Fruit fly (Drosophila melanogaster) whole organism, prepupa: Measurements from ENCODE around the gene CG3386.

Source experiments
- Blimp-1 ChIP-seq: fragments of 200-800 bp; sonication (Bioruptor generic); optimal IDR thresholded peaks from 3 replicates; lab custom pipeline; 2017; ENCODE audit warnings: missing biosample characterization, missing genetic modification characterization, mild to moderate bottlenecking, moderate library complexity, missing genetic modification reagents
- CG10631 ChIP-seq: fragments of 200-800 bp; sonication (Bioruptor generic); optimal IDR thresholded peaks from 2 replicates; lab custom pipeline; 2016; ENCODE audit warnings: missing biosample characterization, missing genetic modification characterization
- CG10669 ChIP-seq: fragments of 200-800 bp; sonication (Bioruptor generic); optimal IDR thresholded peaks from 3 replicates; lab custom pipeline; 2018; ENCODE audit warnings: missing biosample characterization, mild to moderate bottlenecking, missing genetic modification characterization, moderate library complexity
- CG11762 ChIP-seq: fragments of 200-800 bp; sonication (Bioruptor generic); optimal IDR thresholded peaks from 3 replicates; lab custom pipeline; 2016; ENCODE audit warnings: missing biosample characterization, missing genetic modification characterization; ENCODE audit not compliant: insufficient read depth
- CG11902 ChIP-seq: fragments of 200-800 bp; sonication (Bioruptor generic); optimal IDR thresholded peaks from 3 replicates; lab custom pipeline; 2016; ENCODE audit warnings: missing biosample characterization, missing genetic modification characterization
- CG1621 ChIP-seq: fragments of 200-800 bp; sonication (Bioruptor generic); optimal IDR thresholded peaks from 3 replicates; lab custom pipeline; 2018; ENCODE audit warnings: missing biosample characterization, mild to moderate bottlenecking, missing genetic modification characterization
- CG16779 ChIP-seq: fragments of 200-800 bp; sonication (Bioruptor generic); optimal IDR thresholded peaks from 3 replicates; lab custom pipeline; 2017; ENCODE audit warnings: missing biosample characterization, mild to moderate bottlenecking, missing genetic modification characterization
- CG3032 ChIP-seq: fragments of 200-800 bp; optimal IDR thresholded peaks from 2 replicates; lab custom pipeline; 2019; ENCODE audit warnings: missing biosample characterization, mild to moderate bottlenecking, missing genetic modification characterization, moderate library complexity
- CG31627 ChIP-seq: fragments of 200-800 bp; sonication (Bioruptor generic); optimal IDR thresholded peaks from 3 replicates; lab custom pipeline; 2016; ENCODE audit warnings: missing biosample characterization, missing genetic modification characterization
- CG32006 ChIP-seq: fragments of 200-800 bp; sonication (Bioruptor generic); optimal IDR thresholded peaks from 3 replicates; lab custom pipeline; 2017; ENCODE audit warnings: missing biosample characterization, mild to moderate bottlenecking, missing genetic modification characterization
- CG34406 ChIP-seq: fragments of 200-800 bp; sonication (Bioruptor generic); optimal IDR thresholded peaks from 3 replicates; lab custom pipeline; 2016; ENCODE audit warnings: missing biosample characterization, missing genetic modification characterization
- CG3919 ChIP-seq: fragments of 200-800 bp; sonication (Bioruptor generic); optimal IDR thresholded peaks from 3 replicates; lab custom pipeline; 2016; ENCODE audit warnings: missing biosample characterization, missing genetic modification characterization
- CG4318 ChIP-seq: fragments of 200-800 bp; sonication (Bioruptor generic); optimal IDR thresholded peaks from 3 replicates; lab custom pipeline; 2017; ENCODE audit warnings: missing biosample characterization, mild to moderate bottlenecking, missing genetic modification characterization
- CG6276 ChIP-seq: fragments of 200-800 bp; sonication (Bioruptor generic); optimal IDR thresholded peaks from 2 replicates; lab custom pipeline; 2017; ENCODE audit warnings: missing biosample characterization, mild to moderate bottlenecking, missing genetic modification characterization
- CG6792 ChIP-seq: fragments of 200-800 bp; sonication (Bioruptor generic); optimal IDR thresholded peaks from 3 replicates; lab custom pipeline; 2016; ENCODE audit warnings: missing biosample characterization, missing genetic modification characterization
- CG6808 ChIP-seq: fragments of 200-800 bp; sonication (Bioruptor generic); optimal IDR thresholded peaks from 3 replicates; lab custom pipeline; 2017; ENCODE audit warnings: missing biosample characterization, missing genetic modification characterization, mild to moderate bottlenecking, moderate library complexity, missing genetic modification reagents
- CG6854 ChIP-seq: fragments of 200-800 bp; sonication (Bioruptor generic); optimal IDR thresholded peaks from 2 replicates; lab custom pipeline; 2017; ENCODE audit warnings: missing biosample characterization, mild to moderate bottlenecking, missing genetic modification characterization
- CG8119 ChIP-seq: fragments of 200-800 bp; sonication (Bioruptor generic); IDR thresholded peaks from 3 replicates; pipeline ENCODE4 v1.3.6; 2022; ENCODE audit warnings: missing biosample characterization, missing genetic modification characterization
- CG8319 ChIP-seq: fragments of 200-800 bp; sonication (Bioruptor generic); optimal IDR thresholded peaks from 3 replicates; lab custom pipeline; 2016; ENCODE audit warnings: missing biosample characterization, missing genetic modification characterization
- CG8632 ChIP-seq: fragments of 200-800 bp; sonication (Bioruptor generic); optimal IDR thresholded peaks from 3 replicates; lab custom pipeline; 2016; ENCODE audit warnings: missing biosample characterization, missing genetic modification characterization
- Eip78C ChIP-seq: fragments of 200-800 bp; sonication (Bioruptor generic); peaks from one replicate; lab custom pipeline; 2016; ENCODE audit warnings: missing biosample characterization, missing genetic modification characterization
- Ets21C ChIP-seq: fragments of 200-800 bp; sonication (Bioruptor generic); optimal IDR thresholded peaks from 3 replicates; lab custom pipeline; 2016; ENCODE audit warnings: missing biosample characterization, missing genetic modification characterization
- Ets96B ChIP-seq: fragments of 200-800 bp; optimal IDR thresholded peaks from 2 replicates; lab custom pipeline; 2019; ENCODE audit warnings: missing biosample characterization, mild to moderate bottlenecking, missing genetic modification characterization, moderate library complexity
- Gug ChIP-seq: fragments of 200-800 bp; sonication (Bioruptor generic); IDR thresholded peaks from 2 replicates; pipeline ENCODE4 v1.3.6; 2022; ENCODE audit warnings: missing biosample characterization, missing genetic modification characterization
- Hr39 ChIP-seq: fragments of 200-800 bp; sonication (Bioruptor generic); optimal IDR thresholded peaks from 2 replicates; lab custom pipeline; 2016; ENCODE audit warnings: missing biosample characterization, missing genetic modification characterization
- Met ChIP-seq: fragments of 200-800 bp; sonication (Bioruptor generic); optimal IDR thresholded peaks from 3 replicates; lab custom pipeline; 2016; ENCODE audit warnings: missing biosample characterization, missing genetic modification characterization
- Smox ChIP-seq: fragments of 200-800 bp; sonication (Bioruptor generic); optimal IDR thresholded peaks from 3 replicates; lab custom pipeline; 2016; ENCODE audit warnings: missing biosample characterization, missing genetic modification characterization
- Sox102F ChIP-seq: fragments of 200-800 bp; sonication (Bioruptor generic); optimal IDR thresholded peaks from 2 replicates; lab custom pipeline; 2016; ENCODE audit warnings: missing biosample characterization, mild to moderate bottlenecking, missing genetic modification characterization
- Sox14 ChIP-seq: fragments of 200-800 bp; sonication (Bioruptor generic); optimal IDR thresholded peaks from 3 replicates; lab custom pipeline; 2016; ENCODE audit warnings: missing biosample characterization, missing genetic modification characterization
- Sox15 ChIP-seq: fragments of 200-800 bp; sonication (Bioruptor generic); optimal IDR thresholded peaks from 3 replicates; lab custom pipeline; 2016; ENCODE audit warnings: missing biosample characterization, missing genetic modification characterization
- achi ChIP-seq: fragments of 200-800 bp; sonication (Bioruptor generic); optimal IDR thresholded peaks from 3 replicates; lab custom pipeline; 2016; ENCODE audit warnings: missing biosample characterization, missing genetic modification characterization
- acj6 ChIP-seq: fragments of 200-800 bp; sonication (Bioruptor generic); optimal IDR thresholded peaks from 3 replicates; lab custom pipeline; 2016; ENCODE audit warnings: missing biosample characterization, missing genetic modification characterization
- cyc ChIP-seq: fragments of 200-800 bp; sonication (Bioruptor generic); optimal IDR thresholded peaks from 3 replicates; lab custom pipeline; 2016; ENCODE audit warnings: missing biosample characterization, missing genetic modification characterization
- dsx ChIP-seq: fragments of 200-800 bp; optimal IDR thresholded peaks from 3 replicates; lab custom pipeline; 2019; ENCODE audit warnings: missing biosample characterization, mild to moderate bottlenecking, missing genetic modification characterization, moderate library complexity; ENCODE audit not compliant: poor library complexity, severe bottlenecking
- eg ChIP-seq: fragments of 200-800 bp; sonication (Bioruptor generic); IDR thresholded peaks from 3 replicates; pipeline ENCODE4 v1.3.6; 2022; ENCODE audit warnings: missing biosample characterization, missing genetic modification characterization
- esn ChIP-seq: fragments of 200-800 bp; sonication (Bioruptor generic); optimal IDR thresholded peaks from 2 replicates; lab custom pipeline; 2016; ENCODE audit warnings: missing biosample characterization, mild to moderate bottlenecking, missing genetic modification characterization, moderate library complexity
- fd59A ChIP-seq: fragments of 200-800 bp; sonication (Bioruptor generic); optimal IDR thresholded peaks from 2 replicates; lab custom pipeline; 2017; ENCODE audit warnings: missing biosample characterization, mild to moderate bottlenecking, missing genetic modification characterization, missing genetic modification reagents
- fd85E ChIP-seq: fragments of 200-800 bp; sonication (Bioruptor generic); optimal IDR thresholded peaks from 3 replicates; lab custom pipeline; 2016; ENCODE audit warnings: missing biosample characterization, missing genetic modification characterization
- fkh ChIP-seq: fragments of 200-800 bp; sonication (Bioruptor generic); optimal IDR thresholded peaks from 3 replicates; lab custom pipeline; 2017; ENCODE audit warnings: missing biosample characterization, mild to moderate bottlenecking, missing genetic modification characterization, moderate library complexity
- lz ChIP-seq: fragments of 200-800 bp; sonication (Bioruptor generic); optimal IDR thresholded peaks from 3 replicates; lab custom pipeline; 2016; ENCODE audit warnings: missing biosample characterization, missing genetic modification characterization
- net ChIP-seq: fragments of 200-800 bp; sonication (Bioruptor generic); optimal IDR thresholded peaks from 3 replicates; lab custom pipeline; 2016; ENCODE audit warnings: missing biosample characterization, missing genetic modification characterization
- pdm3 ChIP-seq: fragments of 200-800 bp; sonication (Bioruptor generic); optimal IDR thresholded peaks from 3 replicates; lab custom pipeline; 2016; ENCODE audit warnings: missing biosample characterization, missing genetic modification characterization
- spab ChIP-seq: fragments of 200-800 bp; sonication (Bioruptor generic); optimal IDR thresholded peaks from 2 replicates; lab custom pipeline; 2017; ENCODE audit warnings: missing biosample characterization, mild to moderate bottlenecking, missing genetic modification characterization, missing genetic modification reagents
- ss ChIP-seq, 2 experiments: fragments of 200-800 bp; sonication (Bioruptor generic); optimal IDR thresholded peaks; 2 replicates in 1 of 2; 3 replicates in 1 of 2; lab custom pipeline; 2017 to 2018; ENCODE audit warnings: mild to moderate bottlenecking in 2 of 2, missing biosample characterization in 2 of 2, missing genetic modification characterization in 2 of 2, moderate library complexity in 1 of 2
- svp ChIP-seq: fragments of 200-800 bp; sonication (Bioruptor generic); peaks from one replicate; lab custom pipeline; 2016; ENCODE audit warnings: missing biosample characterization, missing genetic modification characterization
- topi ChIP-seq: fragments of 200-800 bp; sonication (Bioruptor generic); optimal IDR thresholded peaks from 3 replicates; lab custom pipeline; 2016; ENCODE audit warnings: missing biosample characterization, missing genetic modification characterization

Gene CG3386

DNA sequence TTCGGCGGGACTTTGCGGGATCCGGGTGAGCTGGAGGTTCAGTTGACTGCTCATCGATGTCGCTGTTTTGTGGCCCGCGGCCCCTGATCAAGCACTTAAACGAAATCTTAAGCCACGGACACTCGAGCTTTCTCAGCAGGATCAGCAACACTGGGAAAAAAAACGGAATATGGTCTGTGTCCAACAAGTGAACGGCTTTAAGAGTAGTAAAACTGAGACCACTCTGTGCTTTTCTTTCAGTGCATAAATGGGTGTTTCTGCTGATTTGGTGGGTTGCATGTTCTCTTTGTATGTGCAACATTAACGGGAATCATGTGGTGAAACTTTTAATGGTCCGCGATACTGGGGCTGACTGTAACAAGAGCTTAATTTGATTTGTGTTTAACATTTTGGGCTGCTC lies 47.1 kb upstream of the CG3386 start (continued):
- TF ChIP-seq dsx (no peak), CG11902 (GFP tag; lab: Kevin White, UChicago) (peak; percentile 15), fd59A (GFP tag; lab: Kevin White, UChicago) (no peak), CG4318 (GFP tag; lab: Kevin White, UChicago) (no peak), Sox15 (GFP tag; lab: Kevin White, UChicago) (no peak), Smox (GFP tag; lab: Kevin White, UChicago) (peak; percentile 56), CG16779 (no peak), fkh (GFP tag; lab: Kevin White, UChicago) (no peak), CG31627 (GFP tag; lab: Kevin White, UChicago) (peak; percentile 51), CG6792 (GFP tag; lab: Kevin White, UChicago) (peak; percentile 32), Blimp-1 (GFP tag; lab: Kevin White, UChicago) (no peak), topi (peak; percentile 49), Gug (GFP tag; lab: Robert Waterston, UW) (no peak), CG11762 (GFP tag; lab: Kevin White, UChicago) (no peak), CG34406 (peak; percentile 13), achi (no peak), CG10631 (GFP tag; lab: Kevin White, UChicago) (peak; percentile 12), Met (GFP tag; lab: Kevin White, UChicago) (peak; percentile 77), Sox102F (GFP tag; lab: Kevin White, UChicago) (peak; percentile 62), net (no peak), CG10669 (GFP tag; lab: Kevin White, UChicago) (no peak), acj6 (GFP tag; lab: Kevin White, UChicago) (peak; percentile 16), eg (no peak), Ets96B (tag; lab: Kevin White, UChicago) (no peak), CG6276 (GFP tag; lab: Kevin White, UChicago) (no peak), CG6854 (peak; percentile 52)

DNA sequence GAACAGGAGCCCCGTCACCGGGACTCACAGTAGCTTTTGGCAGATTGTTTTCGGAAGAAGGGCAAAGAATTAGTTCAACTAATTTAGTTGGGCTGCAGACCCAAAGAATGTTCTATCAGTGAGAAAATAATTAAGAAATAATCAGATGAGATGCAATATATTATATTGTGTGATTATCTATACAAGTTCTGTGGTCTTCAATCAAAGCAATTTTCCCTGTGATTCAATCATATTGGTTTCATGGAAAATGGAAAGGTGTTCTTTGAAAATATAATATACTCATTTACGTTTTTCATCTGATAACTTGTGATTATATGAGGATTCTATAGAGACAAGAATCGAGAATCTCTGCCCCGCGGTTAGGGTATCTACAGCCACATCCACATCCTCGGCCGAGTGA lies 46.3 kb upstream of the CG3386 start:
- TF ChIP-seq cyc = peak; percentile 15
- TF ChIP-seq spab = no peak
- TF ChIP-seq Smox (GFP tag; lab: Kevin White, UChicago) = peak; percentile 56
- TF ChIP-seq lz (GFP tag; lab: Kevin White, UChicago) = peak; percentile 37
- TF ChIP-seq Hr39 (GFP tag; lab: Kevin White, UChicago) = peak; percentile 42
- no peak for TF ChIP-seq achi
- no peak for TF ChIP-seq CG10631 (GFP tag; lab: Kevin White, UChicago)
- TF ChIP-seq Sox102F (GFP tag; lab: Kevin White, UChicago) = peak; percentile 9
- no peak for TF ChIP-seq ss (GFP tag; optimal IDR thresholded peaks at IDR 0.05; lab: Kevin White, UChicago)
- TF ChIP-seq fd85E (GFP tag; lab: Kevin White, UChicago) = no peak
- TF ChIP-seq topi = peak; percentile 48
- no peak for TF ChIP-seq CG1621 (tag; lab: Kevin White, UChicago)
- no peak for TF ChIP-seq acj6 (GFP tag; lab: Kevin White, UChicago)
- TF ChIP-seq net = no peak
- no peak for TF ChIP-seq CG8632 (GFP tag; lab: Kevin White, UChicago)
- peak; percentile 60 for TF ChIP-seq Met (GFP tag; lab: Kevin White, UChicago)
- TF ChIP-seq Eip78C = peak; percentile 57
- TF ChIP-seq CG3919 (GFP tag; lab: Kevin White, UChicago) = no peak
- peak; percentile 30 for TF ChIP-seq Ets21C
- no peak for TF ChIP-seq CG3032 (tag; lab: Kevin White, UChicago)
- peak; percentile 50 for TF ChIP-seq CG31627 (GFP tag; lab: Kevin White, UChicago)
- TF ChIP-seq CG8119 (GFP tag; lab: Robert Waterston, UW) = no peak
- peak; percentile 2 for TF ChIP-seq Blimp-1 (GFP tag; lab: Kevin White, UChicago)
- TF ChIP-seq Sox14 (GFP tag; lab: Kevin White, UChicago) = peak; percentile 27
- TF ChIP-seq CG34406 = no peak
- peak; percentile 54 for TF ChIP-seq esn
- peak; percentile 84 for TF ChIP-seq svp
- TF ChIP-seq CG16779 = no peak
- TF ChIP-seq CG11762 (GFP tag; lab: Kevin White, UChicago) = no peak
- TF ChIP-seq CG8319 (GFP tag; lab: Kevin White, UChicago) = no peak
- no peak for TF ChIP-seq CG32006 (GFP tag; lab: Kevin White, UChicago)
- no peak for TF ChIP-seq pdm3 (GFP tag; lab: Kevin White, UChicago)
- no peak for TF ChIP-seq eg
- no peak for TF ChIP-seq fkh (GFP tag; lab: Kevin White, UChicago)
- no peak for TF ChIP-seq CG6808
